Worm (Caenorhabditis elegans) whole organism, midembryonic: ENCODE measurements around the gene T14B4.8.

Source experiments
- cog-1 ChIP-seq: sonication (generic microtip); optimal IDR thresholded peaks from 2 replicates; lab custom pipeline; 2016; ENCODE audit warnings: missing genetic modification characterization, missing compliant biosample characterization
- flt-1 ChIP-seq: fragments of 200-800 bp; sonication (Bioruptor generic); IDR thresholded peaks from 2 replicates; pipeline ENCODE4 v1.3.6; 2022; ENCODE audit warnings: missing genetic modification characterization, missing compliant biosample characterization
- klf-2 ChIP-seq: fragments of 200-800 bp; sonication (Bioruptor generic); conservative IDR thresholded peaks from 2 replicates; pipeline ENCODE4 v1.3.6; 2022; ENCODE audit warnings: missing genetic modification reagents, missing genetic modification characterization, missing compliant biosample characterization
- med-1 ChIP-seq: sonication (generic microtip); optimal IDR thresholded peaks from 2 replicates; lab custom pipeline; 2017; ENCODE audit warnings: missing genetic modification characterization, mild to moderate bottlenecking, missing compliant biosample characterization, antibody characterized with exemption, missing genetic modification reagents; ENCODE audit not compliant: insufficient read depth
- ref-1 ChIP-seq: fragments of 200-800 bp; sonication (Bioruptor generic); conservative IDR thresholded peaks from 2 replicates; pipeline ENCODE4 v1.3.6; 2022; ENCODE audit warnings: missing genetic modification reagents, missing genetic modification characterization, missing compliant biosample characterization
- ztf-29 ChIP-seq: fragments of 200-800 bp; sonication (Bioruptor generic); IDR thresholded peaks from 2 replicates; pipeline ENCODE4 v1.3.6; 2022; ENCODE audit warnings: missing genetic modification reagents, missing genetic modification characterization, missing compliant biosample characterization

- TF ChIP-seq ref-1 (GFP tag; lab: Robert Waterston, UW) (no peak), flt-1 (GFP tag; lab: Robert Waterston, UW) (no peak), ztf-29 (GFP tag; lab: Robert Waterston, UW) (no peak), med-1 (GFP tag; lab: Kevin White, UChicago) (no peak), cog-1 (tag; lab: Kevin White, UChicago) (no peak), klf-2 (GFP tag; lab: Robert Waterston, UW) (no peak)
Measured at ce11 chrII:6736066-6736465, 6.9 kb upstream of the T14B4.8 start, which contains the start of gene mrps-18.C.
